Fruit fly (Drosophila melanogaster) whole organism, embryonic: ENCODE measurements around the gene beta4GalT7.

Source experiments
- B-H2 ChIP-seq: fragments of 200-800 bp; sonication (Bioruptor generic); optimal IDR thresholded peaks from 2 replicates; lab custom pipeline; 2018; ENCODE audit warnings: missing biosample characterization, mild to moderate bottlenecking, missing genetic modification characterization
- BEAF-32 ChIP-seq: fragments of 200-800 bp; sonication (Bioruptor generic); optimal IDR thresholded peaks from 3 replicates; lab custom pipeline; 2017; ENCODE audit warnings: missing biosample characterization, missing genetic modification characterization, mild to moderate bottlenecking, moderate library complexity, missing genetic modification reagents
- Bgb ChIP-seq: fragments of 200-800 bp; sonication (Bioruptor generic); IDR thresholded peaks from 2 replicates; pipeline ENCODE4 v1.3.6; 2022; ENCODE audit warnings: missing biosample characterization, missing genetic modification characterization; ENCODE audit not compliant: partially characterized antibody
- Blimp-1 ChIP-seq: fragments of 200-800 bp; sonication (Bioruptor generic); optimal IDR thresholded peaks from 3 replicates; lab custom pipeline; 2018; ENCODE audit warnings: missing biosample characterization, missing genetic modification characterization, mild to moderate bottlenecking, moderate library complexity, missing genetic modification reagents
- BtbVII ChIP-seq: fragments of 200-800 bp; sonication (Bioruptor generic); optimal IDR thresholded peaks from 3 replicates; lab custom pipeline; 2017; ENCODE audit warnings: missing biosample characterization, mild to moderate bottlenecking, missing genetic modification characterization
- CG1024 ChIP-seq: fragments of 200-800 bp; sonication (Bioruptor generic); IDR thresholded peaks from 2 replicates; pipeline ENCODE4 v1.3.6; 2022; ENCODE audit warnings: missing biosample characterization, missing genetic modification characterization
- CG10543 ChIP-seq: fragments of 200-800 bp; sonication (Bioruptor generic); optimal IDR thresholded peaks from 3 replicates; lab custom pipeline; 2017; ENCODE audit warnings: missing biosample characterization, mild to moderate bottlenecking, missing genetic modification characterization, moderate library complexity
- CG11696 ChIP-seq: fragments of 200-800 bp; sonication (Bioruptor generic); IDR thresholded peaks from 2 replicates; pipeline ENCODE4 v1.3.6; 2022; ENCODE audit warnings: missing biosample characterization, missing genetic modification characterization
- CG12155 ChIP-seq: fragments of 200-800 bp; sonication (Bioruptor generic); optimal IDR thresholded peaks from 3 replicates; lab custom pipeline; 2016; ENCODE audit warnings: missing biosample characterization, missing genetic modification characterization
- CG14965 ChIP-seq: fragments of 200-800 bp; sonication (Bioruptor generic); optimal IDR thresholded peaks from 2 replicates; lab custom pipeline; 2016; ENCODE audit warnings: missing biosample characterization, missing genetic modification characterization, borderline replicate concordance
- CG15479 ChIP-seq: fragments of 200-800 bp; sonication (Bioruptor generic); optimal IDR thresholded peaks from 3 replicates; lab custom pipeline; 2019; ENCODE audit warnings: missing biosample characterization, mild to moderate bottlenecking, missing genetic modification characterization, moderate library complexity
- CG16815 ChIP-seq: fragments of 200-800 bp; sonication (Bioruptor generic); optimal IDR thresholded peaks from 3 replicates; lab custom pipeline; 2017; ENCODE audit warnings: missing biosample characterization, mild to moderate bottlenecking, missing genetic modification characterization
- CG17802 ChIP-seq: fragments of 200-800 bp; sonication (Bioruptor generic); optimal IDR thresholded peaks from 2 replicates; lab custom pipeline; 2018; ENCODE audit warnings: missing biosample characterization, mild to moderate bottlenecking, missing genetic modification characterization, moderate library complexity
- CG2202 ChIP-seq: fragments of 200-800 bp; sonication (Bioruptor generic); optimal IDR thresholded peaks from 2 replicates; lab custom pipeline; 2018; ENCODE audit warnings: missing biosample characterization, mild to moderate bottlenecking, missing genetic modification characterization
- CG3163 ChIP-seq: fragments of 200-800 bp; sonication (Bioruptor generic); optimal IDR thresholded peaks from 3 replicates; lab custom pipeline; 2016; ENCODE audit warnings: missing biosample characterization, missing genetic modification characterization
- CG34376 ChIP-seq: fragments of 200-800 bp; sonication (Bioruptor generic); optimal IDR thresholded peaks from 2 replicates; lab custom pipeline; 2018; ENCODE audit warnings: missing biosample characterization, mild to moderate bottlenecking, missing genetic modification characterization
- CG8290 ChIP-seq, 3 experiments: fragments of 200-800 bp; sonication (Bioruptor generic); optimal IDR thresholded peaks; 2 replicates each; lab custom pipeline; 2016 to 2019; ENCODE audit warnings: missing biosample characterization in 3 of 3, missing genetic modification characterization in 3 of 3, mild to moderate bottlenecking in 2 of 3, moderate library complexity in 1 of 3
- CoRest ChIP-seq: fragments of 200-800 bp; sonication (Bioruptor generic); optimal IDR thresholded peaks from 3 replicates; lab custom pipeline; 2018; ENCODE audit warnings: missing biosample characterization, mild to moderate bottlenecking, missing genetic modification characterization, moderate library complexity
- D19B ChIP-seq: fragments of 200-800 bp; sonication (Bioruptor generic); optimal IDR thresholded peaks from 2 replicates; lab custom pipeline; 2017; ENCODE audit warnings: missing biosample characterization, mild to moderate bottlenecking, missing genetic modification characterization
- Dek ChIP-seq: fragments of 200-800 bp; sonication (Bioruptor generic); optimal IDR thresholded peaks from 3 replicates; lab custom pipeline; 2019; ENCODE audit warnings: missing biosample characterization, mild to moderate bottlenecking, missing genetic modification characterization, moderate library complexity
- Doc3 ChIP-seq: fragments of 200-800 bp; sonication (Bioruptor generic); IDR thresholded peaks from 3 replicates; pipeline ENCODE4 v1.3.6; 2022; ENCODE audit warnings: missing biosample characterization, missing genetic modification characterization; ENCODE audit not compliant: partially characterized antibody
- Fer1 ChIP-seq: fragments of 200-800 bp; sonication (Bioruptor generic); optimal IDR thresholded peaks from 2 replicates; lab custom pipeline; 2017; ENCODE audit warnings: missing biosample characterization, mild to moderate bottlenecking, missing genetic modification characterization
- Fer3 ChIP-seq: fragments of 200-800 bp; sonication (Bioruptor generic); optimal IDR thresholded peaks from 2 replicates; lab custom pipeline; 2018; ENCODE audit warnings: missing biosample characterization, mild to moderate bottlenecking, missing genetic modification characterization, moderate library complexity
- HLHmδ ChIP-seq: fragments of 200-800 bp; sonication (Bioruptor generic); optimal IDR thresholded peaks from 2 replicates; lab custom pipeline; 2018; ENCODE audit warnings: missing biosample characterization, mild to moderate bottlenecking, missing genetic modification characterization, moderate library complexity
- Jarid2 ChIP-seq: fragments of 200-800 bp; sonication (Bioruptor generic); optimal IDR thresholded peaks from 3 replicates; lab custom pipeline; 2017; ENCODE audit warnings: mild to moderate bottlenecking, missing biosample characterization, missing genetic modification reagents, missing genetic modification characterization
- Med ChIP-seq: fragments of 200-800 bp; sonication (Bioruptor generic); peaks from one replicate; lab custom pipeline; 2016; ENCODE audit warnings: missing biosample characterization, missing genetic modification characterization, mild to moderate bottlenecking, inconsistent platforms, moderate library complexity
- Meics ChIP-seq: fragments of 200-800 bp; sonication (Bioruptor generic); optimal IDR thresholded peaks from 2 replicates; lab custom pipeline; 2017; ENCODE audit warnings: missing biosample characterization, mild to moderate bottlenecking, missing genetic modification characterization
- Nf-YB ChIP-seq: fragments of 200-800 bp; sonication (Bioruptor generic); optimal IDR thresholded peaks from 3 replicates; lab custom pipeline; 2019; ENCODE audit warnings: missing biosample characterization, mild to moderate bottlenecking, missing genetic modification characterization, moderate library complexity
- Optix ChIP-seq: fragments of 200-800 bp; sonication (Bioruptor generic); IDR thresholded peaks from 3 replicates; pipeline ENCODE4 v1.3.6; 2022; ENCODE audit warnings: missing biosample characterization, missing genetic modification characterization
- ap ChIP-seq: fragments of 200-800 bp; sonication (Bioruptor generic); IDR thresholded peaks from 2 replicates; pipeline ENCODE4 v1.3.6; 2022; ENCODE audit warnings: missing biosample characterization, missing genetic modification characterization
- cg ChIP-seq: fragments of 200-800 bp; sonication (Bioruptor generic); optimal IDR thresholded peaks from 3 replicates; lab custom pipeline; 2019; ENCODE audit warnings: missing biosample characterization, mild to moderate bottlenecking, missing genetic modification characterization, moderate library complexity
- crc ChIP-seq: fragments of 200-800 bp; sonication (Bioruptor generic); optimal IDR thresholded peaks from 2 replicates; lab custom pipeline; 2016; ENCODE audit warnings: missing biosample characterization, missing genetic modification characterization
- en ChIP-seq: fragments of 200-800 bp; sonication (Bioruptor generic); optimal IDR thresholded peaks from 2 replicates; lab custom pipeline; 2016; ENCODE audit warnings: missing biosample characterization, missing genetic modification characterization
- exex ChIP-seq: fragments of 200-800 bp; sonication (Bioruptor generic); optimal IDR thresholded peaks from 4 replicates; lab custom pipeline; 2018; ENCODE audit warnings: missing biosample characterization, mild to moderate bottlenecking, missing genetic modification characterization, moderate library complexity
- fd96Cb ChIP-seq: fragments of 200-800 bp; sonication (Bioruptor generic); optimal IDR thresholded peaks from 2 replicates; lab custom pipeline; 2018; ENCODE audit warnings: missing biosample characterization, mild to moderate bottlenecking, missing genetic modification characterization, moderate library complexity
- ftz-f1 ChIP-seq: fragments of 200-800 bp; sonication (Bioruptor generic); optimal IDR thresholded peaks from 2 replicates; lab custom pipeline; 2016; ENCODE audit warnings: missing biosample characterization, missing genetic modification characterization
- gcm2 ChIP-seq: fragments of 200-800 bp; sonication (Bioruptor generic); optimal IDR thresholded peaks from 2 replicates; lab custom pipeline; 2016; ENCODE audit warnings: missing biosample characterization, missing genetic modification characterization
- gfzf ChIP-seq: fragments of 200-800 bp; sonication (Bioruptor generic); optimal IDR thresholded peaks from 2 replicates; lab custom pipeline; 2016; ENCODE audit warnings: missing biosample characterization, mild to moderate bottlenecking, missing genetic modification characterization, moderate library complexity
- gro ChIP-seq: fragments of 200-800 bp; sonication (Bioruptor generic); optimal IDR thresholded peaks from 2 replicates; lab custom pipeline; 2016; ENCODE audit warnings: missing biosample characterization, missing genetic modification characterization
- gt ChIP-seq: fragments of 200-800 bp; sonication (Bioruptor generic); IDR thresholded peaks from 2 replicates; pipeline ENCODE4 v1.3.6; 2022; ENCODE audit warnings: missing biosample characterization, missing genetic modification characterization
- jumu ChIP-seq: fragments of 200-800 bp; sonication (Bioruptor generic); optimal IDR thresholded peaks from 3 replicates; lab custom pipeline; 2016; ENCODE audit warnings: missing biosample characterization, missing genetic modification characterization
- kah ChIP-seq: fragments of 200-800 bp; sonication (Bioruptor generic); optimal IDR thresholded peaks from 2 replicates; lab custom pipeline; 2018; ENCODE audit warnings: missing biosample characterization, mild to moderate bottlenecking, missing genetic modification characterization
- kay ChIP-seq: fragments of 200-800 bp; sonication (Bioruptor generic); optimal IDR thresholded peaks from 2 replicates; lab custom pipeline; 2016; ENCODE audit warnings: missing biosample characterization, missing genetic modification characterization
- mirr ChIP-seq: fragments of 200-800 bp; sonication (Bioruptor generic); optimal IDR thresholded peaks from 3 replicates; lab custom pipeline; 2018; ENCODE audit warnings: missing biosample characterization, mild to moderate bottlenecking, missing genetic modification characterization
- pfk ChIP-seq: fragments of 200-800 bp; sonication (Bioruptor generic); optimal IDR thresholded peaks from 2 replicates; lab custom pipeline; 2018; ENCODE audit warnings: missing biosample characterization, mild to moderate bottlenecking, missing genetic modification characterization, moderate library complexity
- slbo ChIP-seq: fragments of 200-800 bp; sonication (Bioruptor generic); IDR thresholded peaks from 2 replicates; pipeline ENCODE4 v1.3.6; 2022; ENCODE audit warnings: missing biosample characterization, missing genetic modification characterization
- tin ChIP-seq: fragments of 200-800 bp; sonication (Bioruptor generic); optimal IDR thresholded peaks from 3 replicates; lab custom pipeline; 2016; ENCODE audit warnings: missing biosample characterization, missing genetic modification characterization
- trem ChIP-seq: fragments of 200-800 bp; optimal IDR thresholded peaks from 3 replicates; lab custom pipeline; 2019; ENCODE audit warnings: missing biosample characterization, mild to moderate bottlenecking, missing genetic modification characterization, moderate library complexity

Gene beta4GalT7

dm6 chr3R:25049742-25050517 lies 26.9 kb downstream of the beta4GalT7 start (continued):
- TF ChIP-seq crc (GFP tag; lab: Kevin White, UChicago) (peak; percentile 10), Doc3 (GFP tag; lab: Robert Waterston, UW) (no peak), D19B (GFP tag; lab: Kevin White, UChicago) (no peak), CG34376 (GFP tag; lab: Kevin White, UChicago) (peak; percentile 91), en (no peak), ftz-f1 (peak; percentile 46), B-H2 (GFP tag; lab: Kevin White, UChicago) (peak; percentile 70), Blimp-1 (GFP tag; lab: Kevin White, UChicago) (peak; percentile 55), Fer1 (peak; percentile 70), fd96Cb (no peak), CG14965 (no peak), BtbVII (peak; percentile 61), Fer3 (tag; lab: Kevin White, UChicago) (no peak), CG15479 (GFP tag; lab: Kevin White, UChicago) (peak; percentile 65), gro (peak; percentile 4), CoRest (tag; lab: Kevin White, UChicago) (peak; percentile 14), BEAF-32 (GFP tag; lab: Kevin White, UChicago) (peak; percentile 46), tin (GFP tag; lab: Kevin White, UChicago) (no peak), CG2202 (peak; percentile 3), CG8290 (GFP tag; optimal IDR thresholded peaks at IDR 0.05; lab: Kevin White, UChicago) (peak; percentile 60), CG8290 (tag; optimal IDR thresholded peaks at IDR 0.05; lab: Kevin White, UChicago) (peak; percentile 68 to 70), exex (tag; lab: Kevin White, UChicago) (peak; percentile 88), CG17802 (tag; lab: Kevin White, UChicago) (no peak), CG10543 (GFP tag; lab: Kevin White, UChicago) (peak; percentile 91), trem (peak; percentile 48), kah (GFP tag; lab: Kevin White, UChicago) (peak; percentile 17), ap (GFP tag; lab: Robert Waterston, UW) (no peak), Bgb (GFP tag; lab: Robert Waterston, UW) (no peak), gt (no peak), CG1024 (GFP tag; lab: Robert Waterston, UW) (no peak), Optix (GFP tag; lab: Robert Waterston, UW) (no peak), pfk (peak; percentile 94), Meics (peak; percentile 42), CG12155 (GFP tag; lab: Kevin White, UChicago) (peak; percentile 85), CG11696 (GFP tag; lab: Robert Waterston, UW) (no peak), cg (GFP tag; lab: Kevin White, UChicago) (peak; percentile 99), CG16815 (no peak), Dek (no peak), Nf-YB (GFP tag; lab: Kevin White, UChicago) (peak; percentile 85), Med (peak; percentile 80), Jarid2 (GFP tag; lab: Kevin White, UChicago) (peak; percentile 85), mirr (GFP tag; lab: Kevin White, UChicago) (peak; percentile 93), kay (GFP tag; lab: Kevin White, UChicago) (peak; percentile 93), HLHmδ (GFP tag; lab: Kevin White, UChicago) (peak; percentile 73), gcm2 (GFP tag; lab: Kevin White, UChicago) (peak; percentile 27), CG3163 (GFP tag; lab: Kevin White, UChicago) (peak; percentile 25), gfzf (GFP tag; lab: Kevin White, UChicago) (peak; percentile 49), slbo (GFP tag; lab: Robert Waterston, UW) (no peak), jumu (GFP tag; lab: Kevin White, UChicago) (peak; percentile 17)
